Fruit fly (Drosophila melanogaster) whole organism, wandering third instar larva: ENCODE measurements around the gene Est-Q.

Experiments used
- Abd-B ChIP-seq: fragments of >200 bp; optimal IDR thresholded peaks from 2 replicates; lab custom pipeline; 2017; ENCODE audit warnings: missing biosample characterization, missing genetic modification characterization
- CG32264 ChIP-seq: fragments of 200-800 bp; sonication (Bioruptor generic); optimal IDR thresholded peaks from 2 replicates; lab custom pipeline; 2016; ENCODE audit warnings: missing biosample characterization, missing genetic modification characterization
- CG9705 ChIP-seq: fragments of 200-800 bp; sonication (Bioruptor generic); optimal IDR thresholded peaks from 2 replicates; lab custom pipeline; 2018; ENCODE audit warnings: missing biosample characterization, mild to moderate bottlenecking, missing genetic modification characterization
- CrebA ChIP-seq: fragments of 200-800 bp; sonication (Bioruptor generic); optimal IDR thresholded peaks from 2 replicates; lab custom pipeline; 2016; ENCODE audit warnings: missing biosample characterization, mild to moderate bottlenecking, missing genetic modification characterization, borderline replicate concordance
- Dfd ChIP-seq: fragments of >200 bp; optimal IDR thresholded peaks from 2 replicates; lab custom pipeline; 2017; ENCODE audit warnings: missing biosample characterization, missing genetic modification characterization
- GATAd ChIP-seq: sonication (Bioruptor generic); optimal IDR thresholded peaks from 2 replicates; lab custom pipeline; 2016; ENCODE audit warnings: missing biosample characterization, missing genetic modification characterization
- HLH106 ChIP-seq: fragments of 200-800 bp; optimal IDR thresholded peaks from 3 replicates; lab custom pipeline; 2019; ENCODE audit warnings: missing biosample characterization, mild to moderate bottlenecking, missing genetic modification characterization, moderate library complexity
- Hnf4 ChIP-seq: fragments of 200-800 bp; sonication (Bioruptor generic); optimal IDR thresholded peaks from 2 replicates; lab custom pipeline; 2016; ENCODE audit warnings: missing biosample characterization, mild to moderate bottlenecking, missing genetic modification characterization
- Hr78 ChIP-seq: fragments of >200 bp; optimal IDR thresholded peaks from 2 replicates; lab custom pipeline; 2017; ENCODE audit warnings: missing biosample characterization, missing genetic modification characterization
- Hr83 ChIP-seq: fragments of 200-300 bp; sonication (Bioruptor generic); optimal IDR thresholded peaks from 2 replicates; lab custom pipeline; 2016; ENCODE audit warnings: missing biosample characterization, mild to moderate bottlenecking, missing genetic modification characterization, moderate library complexity; ENCODE audit not compliant: poor library complexity, severe bottlenecking
- Jra ChIP-seq: sonication (Bioruptor generic); optimal IDR thresholded peaks from 2 replicates; lab custom pipeline; 2016; ENCODE audit warnings: missing biosample characterization, missing genetic modification characterization
- Mio ChIP-seq: sonication (Bioruptor generic); optimal IDR thresholded peaks from 2 replicates; lab custom pipeline; 2016; ENCODE audit warnings: missing biosample characterization, missing genetic modification characterization
- Myc ChIP-seq: fragments of >200 bp; optimal IDR thresholded peaks from 2 replicates; lab custom pipeline; 2017
- N ChIP-seq: fragments of >200 bp; optimal IDR thresholded peaks from 2 replicates; lab custom pipeline; 2018; ENCODE audit warnings: missing biosample characterization, missing external identifiers, missing genetic modification characterization
- OdsH ChIP-seq: fragments of 200-800 bp; sonication (Bioruptor generic); optimal IDR thresholded peaks from 2 replicates; lab custom pipeline; 2016; ENCODE audit warnings: missing biosample characterization, mild to moderate bottlenecking, missing genetic modification characterization
- Rel ChIP-seq, 2 experiments: fragments of 200-800 bp; sonication (Bioruptor generic) in 1 of 2; optimal IDR thresholded peaks; 2 replicates in 1 of 2; 3 replicates in 1 of 2; lab custom pipeline; 2016 to 2019; ENCODE audit warnings: mild to moderate bottlenecking in 2 of 2, missing biosample characterization in 2 of 2, missing genetic modification characterization in 2 of 2, moderate library complexity in 1 of 2
- Sp1 ChIP-seq: fragments of 200-800 bp; sonication (Bioruptor generic); optimal IDR thresholded peaks from 3 replicates; lab custom pipeline; 2019; ENCODE audit warnings: missing biosample characterization, mild to moderate bottlenecking, missing genetic modification characterization, moderate library complexity
- Vsx2 ChIP-seq: fragments of 200-300, 225-300 bp; sonication (Bioruptor generic); optimal IDR thresholded peaks from 2 replicates; lab custom pipeline; 2018; ENCODE audit warnings: missing biosample characterization, missing genetic modification characterization; ENCODE audit not compliant: partially characterized antibody
- br ChIP-seq: fragments of 200-800 bp; sonication (Bioruptor generic); optimal IDR thresholded peaks from 2 replicates; lab custom pipeline; 2016; ENCODE audit warnings: missing biosample characterization, missing genetic modification characterization
- brk ChIP-seq: fragments of 200-800 bp; sonication (Bioruptor generic); optimal IDR thresholded peaks from 2 replicates; lab custom pipeline; 2016; ENCODE audit warnings: missing biosample characterization, mild to moderate bottlenecking, missing genetic modification characterization
- dl ChIP-seq, 2 experiments: fragments of 175-275, 200-275 bp in 1 of 2; fragments of 200-275 bp in 1 of 2; sonication (Bioruptor generic); optimal IDR thresholded peaks; lab custom pipeline; 2018; ENCODE audit warnings: mild to moderate bottlenecking in 2 of 2, missing biosample characterization in 2 of 2, missing genetic modification characterization in 2 of 2, moderate library complexity in 2 of 2; ENCODE audit not compliant: partially characterized antibody in 2 of 2, insufficient read depth in 1 of 2
- dmrt93B ChIP-seq: fragments of 200-800 bp; sonication (Bioruptor generic); optimal IDR thresholded peaks from 2 replicates; lab custom pipeline; 2018; ENCODE audit warnings: missing biosample characterization, mild to moderate bottlenecking, missing genetic modification characterization
- dsf ChIP-seq: sonication (Bioruptor generic); optimal IDR thresholded peaks from 2 replicates; lab custom pipeline; 2016; ENCODE audit warnings: missing biosample characterization, missing genetic modification characterization, borderline replicate concordance
- ey ChIP-seq: fragments of 200-800 bp; sonication (Bioruptor generic); optimal IDR thresholded peaks from 2 replicates; lab custom pipeline; 2016; ENCODE audit warnings: missing biosample characterization, missing genetic modification characterization
- foxo ChIP-seq, 2 experiments: fragments of 200-800 bp; sonication (Bioruptor generic); optimal IDR thresholded peaks; 2 replicates in 1 of 2; 3 replicates in 1 of 2; lab custom pipeline; 2016 to 2017; ENCODE audit warnings: missing biosample characterization in 2 of 2, missing genetic modification characterization in 2 of 2
- fru ChIP-seq: fragments of 200-800 bp; sonication (Bioruptor generic); optimal IDR thresholded peaks from 3 replicates; lab custom pipeline; 2016; ENCODE audit warnings: missing biosample characterization, mild to moderate bottlenecking, missing genetic modification characterization
- jim ChIP-seq: fragments of 175-275, 200-325 bp; sonication (Bioruptor generic); optimal IDR thresholded peaks from 2 replicates; lab custom pipeline; 2016; ENCODE audit warnings: missing biosample characterization, mild to moderate bottlenecking, missing genetic modification characterization
- lola ChIP-seq: fragments of >200 bp; optimal IDR thresholded peaks from 2 replicates; lab custom pipeline; 2017; ENCODE audit warnings: missing biosample characterization, missing genetic modification characterization
- pan ChIP-seq: fragments of >200 bp; optimal IDR thresholded peaks from 2 replicates; lab custom pipeline; 2017
- psq ChIP-seq: fragments of 200-800 bp; sonication (Bioruptor generic); optimal IDR thresholded peaks from 3 replicates; lab custom pipeline; 2017; ENCODE audit warnings: missing biosample characterization, mild to moderate bottlenecking, missing genetic modification characterization, moderate library complexity
- rgr ChIP-seq: fragments of 200-800 bp; sonication (Bioruptor generic); optimal IDR thresholded peaks from 3 replicates; lab custom pipeline; 2016; ENCODE audit warnings: missing biosample characterization, mild to moderate bottlenecking, missing genetic modification characterization
- sage ChIP-seq: fragments of 200-800 bp; sonication (Bioruptor generic); optimal IDR thresholded peaks from 2 replicates; lab custom pipeline; 2016; ENCODE audit warnings: missing biosample characterization, mild to moderate bottlenecking, missing genetic modification characterization
- sv ChIP-seq: fragments of 200-800 bp; sonication (Bioruptor generic); optimal IDR thresholded peaks from 3 replicates; lab custom pipeline; 2016; ENCODE audit warnings: missing biosample characterization, missing genetic modification characterization
- tai ChIP-seq: sonication (Bioruptor generic); optimal IDR thresholded peaks from 2 replicates; lab custom pipeline; 2016; ENCODE audit warnings: missing biosample characterization, missing genetic modification characterization
- usp ChIP-seq: fragments of >200 bp; optimal IDR thresholded peaks from 2 replicates; lab custom pipeline; 2017; ENCODE audit warnings: missing biosample characterization, missing genetic modification characterization
- woc ChIP-seq: sonication (Bioruptor generic); optimal IDR thresholded peaks from 2 replicates; lab custom pipeline; 2016; ENCODE audit warnings: missing biosample characterization, mild to moderate bottlenecking, missing genetic modification characterization

Gene Est-Q

dm6 chr3L:21483837-21484236 lies 17.4 kb upstream of the Est-Q start:
- TF ChIP-seq psq (GFP tag; lab: Kevin White, UChicago), result peak; percentile 2
- TF ChIP-seq Hnf4 (GFP tag; lab: Kevin White, UChicago), result no peak
- TF ChIP-seq HLH106 (tag; lab: Kevin White, UChicago), result no peak
- TF ChIP-seq ey (GFP tag; lab: Kevin White, UChicago), result no peak
- peak; percentile 98 for TF ChIP-seq Myc (lab: Kevin White, UChicago)
- TF ChIP-seq sv (GFP tag; lab: Kevin White, UChicago), result no peak

- TF ChIP-seq Rel (GFP tag; optimal IDR thresholded peaks at IDR 0.05; lab: Kevin White, UChicago), result no peak
- no peak for TF ChIP-seq Rel (tag; optimal IDR thresholded peaks at IDR 0.05; lab: Kevin White, UChicago)
- TF ChIP-seq Dfd (GFP tag; lab: Kevin White, UChicago), result no peak
- no peak for TF ChIP-seq usp
- TF ChIP-seq Hnf4 (GFP tag; lab: Kevin White, UChicago), result no peak
Measured at dm6 chr3L:21490486-21490885, 10.7 kb upstream of the Est-Q start, which contains the start of gene Neu2. Gene Neu2 (minus strand): TSS chr3L:21490586.

- no peak for TF ChIP-seq dmrt93B (GFP tag; lab: Kevin White, UChicago)
- TF ChIP-seq pan (lab: Kevin White, UChicago), result no peak
- no peak for TF ChIP-seq lola (GFP tag; lab: Kevin White, UChicago)
- peak; percentile 11 for TF ChIP-seq Vsx2 (GFP tag; lab: Kevin White, UChicago)
- no peak for TF ChIP-seq Jra (GFP tag; lab: Kevin White, UChicago)
- no peak for TF ChIP-seq brk
Measured at dm6 chr3L:21492723-21493316, 8.4 kb upstream of the Est-Q start, which contains the start of the genes CG7202 and CG7519. Gene CG7202 (minus strand): TSS chr3L:21492773. Gene CG7519 (plus strand): TSS chr3L:21493083.

- TF ChIP-seq OdsH (GFP tag; lab: Kevin White, UChicago) (no peak), sage (GFP tag; lab: Kevin White, UChicago) (no peak), br (no peak), Myc (lab: Kevin White, UChicago) (no peak), psq (GFP tag; lab: Kevin White, UChicago) (no peak), dsf (GFP tag; lab: Kevin White, UChicago) (no peak)
Measured at dm6 chr3L:21496502-21496864, 4.7 kb upstream of the Est-Q start.

- TF ChIP-seq dl (GFP tag; optimal IDR thresholded peaks at IDR 0.05; lab: Kevin White, UChicago; ENCODE audit: insufficient read depth in 1 of 2, partially characterized antibody in 2 of 2), result no peak
- TF ChIP-seq pan (lab: Kevin White, UChicago), result no peak
- TF ChIP-seq N (GFP tag; lab: Kevin White, UChicago), result no peak
- TF ChIP-seq brk, result peak; percentile 46
- TF ChIP-seq Rel (GFP tag; optimal IDR thresholded peaks at IDR 0.05; lab: Kevin White, UChicago), result peak; percentile 5
- peak; percentile 14 for TF ChIP-seq Rel (tag; optimal IDR thresholded peaks at IDR 0.05; lab: Kevin White, UChicago)
- TF ChIP-seq ey (GFP tag; lab: Kevin White, UChicago), result peak; percentile 47
- TF ChIP-seq HLH106 (tag; lab: Kevin White, UChicago), result peak; percentile 78
- TF ChIP-seq Hnf4 (GFP tag; lab: Kevin White, UChicago), result peak; percentile 3
- TF ChIP-seq woc, result peak; percentile 42
- no peak for TF ChIP-seq CG9705 (GFP tag; lab: Kevin White, UChicago)
- no peak for TF ChIP-seq GATAd (GFP tag; lab: Kevin White, UChicago)
- TF ChIP-seq Sp1, result peak; percentile 74
- TF ChIP-seq dsf (GFP tag; lab: Kevin White, UChicago), result peak; percentile 6
- peak; percentile 15 for TF ChIP-seq CG32264 (GFP tag; lab: Kevin White, UChicago)
- no peak for TF ChIP-seq CrebA (GFP tag; lab: Kevin White, UChicago)
- TF ChIP-seq jim (GFP tag; lab: Kevin White, UChicago), result no peak
- peak; percentile 77 for TF ChIP-seq OdsH (GFP tag; lab: Kevin White, UChicago)
- TF ChIP-seq sv (GFP tag; lab: Kevin White, UChicago), result no peak
- TF ChIP-seq tai, result no peak
- TF ChIP-seq fru (GFP tag; lab: Kevin White, UChicago), result peak; percentile 64
- no peak for TF ChIP-seq Hr78 (GFP tag; lab: Kevin White, UChicago)
- peak; percentile 84 for TF ChIP-seq Hr83 (GFP tag; lab: Kevin White, UChicago)
- peak in 1 of 2 experiments; percentile 76 for TF ChIP-seq foxo (GFP tag; optimal IDR thresholded peaks at IDR 0.05; lab: Kevin White, UChicago)
- TF ChIP-seq Mio, result no peak
- TF ChIP-seq br, result peak; percentile 34
- no peak for TF ChIP-seq Dfd (GFP tag; lab: Kevin White, UChicago)
- peak; percentile 19 for TF ChIP-seq Jra (GFP tag; lab: Kevin White, UChicago)
- TF ChIP-seq psq (GFP tag; lab: Kevin White, UChicago), result peak; percentile 77
- TF ChIP-seq dmrt93B (GFP tag; lab: Kevin White, UChicago), result peak; percentile 63
- TF ChIP-seq sage (GFP tag; lab: Kevin White, UChicago), result peak; percentile 79
- no peak for TF ChIP-seq lola (GFP tag; lab: Kevin White, UChicago)
- no peak for TF ChIP-seq Myc (lab: Kevin White, UChicago)
- no peak for TF ChIP-seq Vsx2 (GFP tag; lab: Kevin White, UChicago)
- TF ChIP-seq Abd-B (GFP tag; lab: Kevin White, UChicago), result no peak
- TF ChIP-seq rgr (GFP tag; lab: Kevin White, UChicago), result peak; percentile 74
Measured at dm6 chr3L:21496865-21497634, 4.2 kb upstream of the Est-Q start, which contains the start of gene Hr78. Gene Hr78 (minus strand): TSS chr3L:21497494.
